Fruit fly (Drosophila melanogaster) whole organism, embryonic: ENCODE measurements around the gene CG34429.

ENCODE experiments used
- Aef1 ChIP-seq: fragments of 200-800 bp; sonication (Bioruptor generic); IDR thresholded peaks from 3 replicates; pipeline ENCODE4 v1.3.6; 2022; ENCODE audit warnings: missing biosample characterization, missing genetic modification characterization
- Asciz ChIP-seq: fragments of 200-800 bp; sonication (Bioruptor generic); optimal IDR thresholded peaks from 2 replicates; lab custom pipeline; 2017; ENCODE audit warnings: missing biosample characterization, mild to moderate bottlenecking, missing genetic modification characterization, missing genetic modification reagents
- Blimp-1 ChIP-seq: fragments of 200-800 bp; sonication (Bioruptor generic); optimal IDR thresholded peaks from 3 replicates; lab custom pipeline; 2018; ENCODE audit warnings: missing biosample characterization, missing genetic modification characterization, mild to moderate bottlenecking, moderate library complexity, missing genetic modification reagents
- CG10209 ChIP-seq: fragments of 200-800 bp; sonication (Bioruptor generic); optimal IDR thresholded peaks from 3 replicates; lab custom pipeline; 2017; ENCODE audit warnings: missing biosample characterization, mild to moderate bottlenecking, missing genetic modification characterization, missing genetic modification reagents
- CG11398 ChIP-seq: fragments of 200-800 bp; sonication (Bioruptor generic); optimal IDR thresholded peaks from 2 replicates; lab custom pipeline; 2016; ENCODE audit warnings: missing biosample characterization, missing genetic modification characterization
- CG1233 ChIP-seq: fragments of 200-800 bp; sonication (Bioruptor generic); optimal IDR thresholded peaks from 4 replicates; lab custom pipeline; 2018; ENCODE audit warnings: missing biosample characterization, mild to moderate bottlenecking, missing genetic modification characterization
- CG13296 ChIP-seq: fragments of 200-800 bp; sonication (Bioruptor generic); optimal IDR thresholded peaks from 3 replicates; lab custom pipeline; 2018; ENCODE audit warnings: missing biosample characterization, mild to moderate bottlenecking, missing genetic modification characterization
- CG17361 ChIP-seq: fragments of 200-800 bp; sonication (Bioruptor generic); IDR thresholded peaks from 3 replicates; pipeline ENCODE4 v1.3.6; 2022; ENCODE audit warnings: missing biosample characterization, missing genetic modification characterization
- CG18599 ChIP-seq: fragments of 200-800 bp; sonication (Bioruptor generic); optimal IDR thresholded peaks from 3 replicates; lab custom pipeline; 2017; ENCODE audit warnings: missing biosample characterization, missing genetic modification characterization, mild to moderate bottlenecking, moderate library complexity, missing genetic modification reagents
- CG2202 ChIP-seq: fragments of 200-800 bp; sonication (Bioruptor generic); optimal IDR thresholded peaks from 2 replicates; lab custom pipeline; 2018; ENCODE audit warnings: missing biosample characterization, mild to moderate bottlenecking, missing genetic modification characterization
- CG2712 ChIP-seq: fragments of 200-800 bp; optimal IDR thresholded peaks from 3 replicates; lab custom pipeline; 2019; ENCODE audit warnings: missing biosample characterization, mild to moderate bottlenecking, missing genetic modification characterization, moderate library complexity
- CG2875 ChIP-seq: fragments of 200-800 bp; sonication (Bioruptor generic); optimal IDR thresholded peaks from 2 replicates; lab custom pipeline; 2017; ENCODE audit warnings: missing biosample characterization, mild to moderate bottlenecking, missing genetic modification characterization, missing genetic modification reagents
- CG31388 ChIP-seq: fragments of 200-800 bp; sonication (Bioruptor generic); optimal IDR thresholded peaks from 2 replicates; lab custom pipeline; 2016; ENCODE audit warnings: missing biosample characterization, missing genetic modification characterization
- CG3163 ChIP-seq: fragments of 200-800 bp; sonication (Bioruptor generic); optimal IDR thresholded peaks from 3 replicates; lab custom pipeline; 2016; ENCODE audit warnings: missing biosample characterization, missing genetic modification characterization
- CG4328 ChIP-seq: fragments of 200-800 bp; sonication (Bioruptor generic); optimal IDR thresholded peaks from 3 replicates; lab custom pipeline; 2017; ENCODE audit warnings: missing biosample characterization, missing genetic modification reagents, missing genetic modification characterization
- CG4360 ChIP-seq: fragments of 200-800 bp; sonication (Bioruptor generic); IDR thresholded peaks from 2 replicates; pipeline ENCODE4 v1.3.6; 2022; ENCODE audit warnings: missing biosample characterization, missing genetic modification characterization
- CG4820 ChIP-seq: fragments of 200-800 bp; sonication (Bioruptor generic); optimal IDR thresholded peaks from 3 replicates; lab custom pipeline; 2016; ENCODE audit warnings: missing biosample characterization, missing genetic modification characterization
- CG6854 ChIP-seq: fragments of 200-800 bp; sonication (Bioruptor generic); optimal IDR thresholded peaks from 3 replicates; lab custom pipeline; 2017; ENCODE audit warnings: missing biosample characterization, mild to moderate bottlenecking, missing genetic modification characterization
- CG7556 ChIP-seq: fragments of 200-800 bp; sonication (Bioruptor generic); optimal IDR thresholded peaks from 2 replicates; lab custom pipeline; 2017; ENCODE audit warnings: missing biosample characterization, mild to moderate bottlenecking, missing genetic modification characterization
- CG9727 ChIP-seq: fragments of 200-800 bp; sonication (Bioruptor generic); optimal IDR thresholded peaks from 3 replicates; lab custom pipeline; 2017; ENCODE audit warnings: missing biosample characterization, mild to moderate bottlenecking, missing genetic modification characterization
- Chrac-16 ChIP-seq: fragments of 200-800 bp; sonication (Bioruptor generic); optimal IDR thresholded peaks from 3 replicates; lab custom pipeline; 2016; ENCODE audit warnings: missing biosample characterization, missing genetic modification characterization
- Dad ChIP-seq: fragments of 200-800 bp; sonication (Bioruptor generic); optimal IDR thresholded peaks from 3 replicates; lab custom pipeline; 2016; ENCODE audit warnings: missing biosample characterization, missing genetic modification characterization
- ERR ChIP-seq: fragments of 200-800 bp; sonication (Bioruptor generic); optimal IDR thresholded peaks from 2 replicates; lab custom pipeline; 2016; ENCODE audit warnings: missing biosample characterization, missing genetic modification characterization
- Fer2 ChIP-seq: fragments of 200-800 bp; sonication (Bioruptor generic); optimal IDR thresholded peaks from 2 replicates; lab custom pipeline; 2018; ENCODE audit warnings: missing biosample characterization, mild to moderate bottlenecking, missing genetic modification characterization, moderate library complexity
- HHEX ChIP-seq: fragments of 200-800 bp; sonication (Bioruptor generic); optimal IDR thresholded peaks from 3 replicates; lab custom pipeline; 2017; ENCODE audit warnings: missing biosample characterization, mild to moderate bottlenecking, missing genetic modification characterization, missing genetic modification reagents
- NC2α ChIP-seq: fragments of 200-800 bp; sonication (Bioruptor generic); optimal IDR thresholded peaks from 2 replicates; lab custom pipeline; 2016; ENCODE audit warnings: missing biosample characterization, missing genetic modification characterization
- PHDP ChIP-seq: fragments of 200-800 bp; sonication (Bioruptor generic); optimal IDR thresholded peaks from 3 replicates; lab custom pipeline; 2018; ENCODE audit warnings: missing biosample characterization, mild to moderate bottlenecking, missing genetic modification characterization, moderate library complexity
- Taf1 ChIP-seq: fragments of 200-800 bp; sonication (Bioruptor generic); IDR thresholded peaks from 2 replicates; pipeline ENCODE4 v1.3.6; 2022; ENCODE audit warnings: missing biosample characterization, missing genetic modification characterization
- Trl ChIP-seq, 3 experiments: fragments of >200 bp in 2 of 3; fragments of 200-800 bp in 1 of 3; sonication (Bioruptor generic) in 1 of 3; optimal IDR thresholded peaks; 2 replicates in 1 of 3; 3 replicates in 2 of 3; lab custom pipeline; 2016 to 2017; ENCODE audit warnings: missing biosample characterization in 1 of 3, missing genetic modification characterization in 1 of 3
- Vsx1 ChIP-seq: fragments of 200-800 bp; sonication (Bioruptor generic); optimal IDR thresholded peaks from 2 replicates; lab custom pipeline; 2017; ENCODE audit warnings: missing biosample characterization, mild to moderate bottlenecking, missing genetic modification characterization, missing genetic modification reagents
- ara ChIP-seq: fragments of 200-800 bp; sonication (Bioruptor generic); IDR thresholded peaks from 2 replicates; pipeline ENCODE4 v1.3.6; 2022; ENCODE audit warnings: missing biosample characterization, missing genetic modification characterization
- br ChIP-seq: fragments of >200 bp; optimal IDR thresholded peaks from 2 replicates; lab custom pipeline; 2017
- cwo ChIP-seq: fragments of 200-800 bp; sonication (Bioruptor generic); optimal IDR thresholded peaks from 3 replicates; lab custom pipeline; 2017; ENCODE audit warnings: missing biosample characterization, missing genetic modification characterization, mild to moderate bottlenecking, moderate library complexity, missing genetic modification reagents
- gce ChIP-seq: fragments of 200-800 bp; sonication (Bioruptor generic); IDR thresholded peaks from 3 replicates; pipeline ENCODE4 v1.3.6; 2022; ENCODE audit warnings: missing biosample characterization, missing genetic modification characterization
- gfzf ChIP-seq: fragments of 200-800 bp; sonication (Bioruptor generic); optimal IDR thresholded peaks from 2 replicates; lab custom pipeline; 2016; ENCODE audit warnings: missing biosample characterization, mild to moderate bottlenecking, missing genetic modification characterization, moderate library complexity
- hb ChIP-seq: fragments of 200-800 bp; sonication (Bioruptor generic); IDR thresholded peaks from 3 replicates; pipeline ENCODE4 v1.3.6; 2022; ENCODE audit warnings: missing biosample characterization, missing genetic modification characterization; ENCODE audit not compliant: partially characterized antibody
- lbe ChIP-seq: fragments of 200-800 bp; sonication (Bioruptor generic); optimal IDR thresholded peaks from 2 replicates; lab custom pipeline; 2016; ENCODE audit warnings: missing biosample characterization, mild to moderate bottlenecking, missing genetic modification characterization
- lola ChIP-seq, 3 experiments: fragments of >200 bp in 2 of 3; fragments of 200-800 bp in 1 of 3; sonication (Bioruptor generic) in 1 of 3; optimal IDR thresholded peaks; 2 replicates each; lab custom pipeline; 2017 to 2019; ENCODE audit warnings: missing biosample characterization in 3 of 3, missing genetic modification characterization in 3 of 3, mild to moderate bottlenecking in 1 of 3, moderate library complexity in 1 of 3
- mam ChIP-seq: fragments of 200-800 bp; sonication (Bioruptor generic); optimal IDR thresholded peaks from 3 replicates; lab custom pipeline; 2016; ENCODE audit warnings: missing biosample characterization, missing genetic modification characterization
- mld ChIP-seq: fragments of 200-800 bp; sonication (Bioruptor generic); IDR thresholded peaks from 3 replicates; pipeline ENCODE4 v1.3.6; 2022; ENCODE audit warnings: missing biosample characterization, missing genetic modification characterization; ENCODE audit not compliant: partially characterized antibody
- row ChIP-seq: fragments of 200-800 bp; sonication (Bioruptor generic); IDR thresholded peaks from 3 replicates; pipeline ENCODE4 v1.3.6; 2022; ENCODE audit warnings: missing biosample characterization, missing genetic modification characterization
- sd ChIP-seq: fragments of 200-800 bp; sonication (Bioruptor generic); optimal IDR thresholded peaks from 3 replicates; lab custom pipeline; 2018; ENCODE audit warnings: missing biosample characterization, mild to moderate bottlenecking, missing genetic modification characterization, moderate library complexity
- shn ChIP-seq: fragments of 200-800 bp; sonication (Bioruptor generic); optimal IDR thresholded peaks from 3 replicates; lab custom pipeline; 2016; ENCODE audit warnings: missing biosample characterization, missing genetic modification characterization
- sqz ChIP-seq: fragments of 200-800 bp; sonication (Bioruptor generic); optimal IDR thresholded peaks from 3 replicates; lab custom pipeline; 2018; ENCODE audit warnings: missing biosample characterization, mild to moderate bottlenecking, missing genetic modification characterization
- tap ChIP-seq: fragments of 200-800 bp; optimal IDR thresholded peaks from 3 replicates; lab custom pipeline; 2019; ENCODE audit warnings: missing biosample characterization, mild to moderate bottlenecking, missing genetic modification characterization, moderate library complexity
- vfl ChIP-seq: fragments of 200-800 bp; sonication (Bioruptor generic); optimal IDR thresholded peaks from 2 replicates; lab custom pipeline; 2016; ENCODE audit warnings: missing biosample characterization, missing genetic modification characterization
- yki ChIP-seq: fragments of >200 bp; optimal IDR thresholded peaks from 3 replicates; lab custom pipeline; 2018

The CG34429 gene

dm6 chr3L:13040849-13041248 is 22.0 kb upstream of the CG34429 start (continued):
- TF ChIP-seq Asciz (GFP tag; lab: Kevin White, UChicago) (no peak), yki (lab: Kevin White, UChicago) (no peak), CG2712 (tag; lab: Kevin White, UChicago) (peak; percentile 9), gfzf (GFP tag; lab: Kevin White, UChicago) (peak; percentile 30), CG1233 (no peak), sd (tag; lab: Kevin White, UChicago) (no peak), cwo (no peak), CG10209 (GFP tag; lab: Kevin White, UChicago) (no peak), shn (no peak)

dm6 chr3L:13041292-13042067 is 21.4 kb upstream of the CG34429 start, which contains the start of gene RpS4:
TSS of gene RpS4 (plus strand) at chr3L:13041756.
- TF ChIP-seq Taf1 (GFP tag; lab: Robert Waterston, UW) (peak; percentile 68; the same call in 1 of the 2 replicates), CG3163 (GFP tag; lab: Kevin White, UChicago) (peak; percentile 62), Chrac-16 (GFP tag; lab: Kevin White, UChicago) (peak; percentile 46), tap (tag; lab: Kevin White, UChicago) (peak; percentile 79), CG7556 (GFP tag; lab: Kevin White, UChicago) (peak; percentile 64), Aef1 (GFP tag; lab: Robert Waterston, UW) (peak; percentile 72; the same call in 2 of the 3 replicates), ara (GFP tag; lab: Robert Waterston, UW) (peak; percentile 77), Blimp-1 (GFP tag; lab: Kevin White, UChicago) (peak; percentile 50), CG4360 (peak; percentile 56), CG4820 (GFP tag; lab: Kevin White, UChicago) (peak; percentile 45), mld (GFP tag; lab: Robert Waterston, UW) (no peak), HHEX (peak; percentile 96), CG2875 (GFP tag; lab: Kevin White, UChicago) (peak; percentile 94), CG13296 (GFP tag; lab: Kevin White, UChicago) (peak; percentile 96), PHDP (tag; lab: Kevin White, UChicago) (peak; percentile 92), CG2202 (tag; lab: Kevin White, UChicago) (peak; percentile 91), CG17361 (GFP tag; lab: Robert Waterston, UW) (peak; percentile 89), lbe (GFP tag; lab: Kevin White, UChicago) (peak; percentile 34), hb (no peak), CG6854 (GFP tag; lab: Kevin White, UChicago) (peak; percentile 94), lola (GFP tag; optimal IDR thresholded peaks at IDR 0.05; lab: Kevin White, UChicago) (peak in 1 of 3 experiments; percentile 40), Vsx1 (GFP tag; lab: Kevin White, UChicago) (peak; percentile 90), CG4328 (GFP tag; lab: Kevin White, UChicago) (peak; percentile 93), Trl (optimal IDR thresholded peaks at IDR 0.05; lab: Kevin White, UChicago) (no peak), Trl (GFP tag; optimal IDR thresholded peaks at IDR 0.05; lab: Kevin White, UChicago) (peak; percentile 89), sqz (GFP tag; lab: Kevin White, UChicago) (peak; percentile 93), CG18599 (GFP tag; lab: Kevin White, UChicago) (peak; percentile 90), mam (GFP tag; lab: Kevin White, UChicago) (peak; percentile 84), CG31388 (peak; percentile 4), gce (GFP tag; lab: Robert Waterston, UW) (peak; percentile 92), Fer2 (tag; lab: Kevin White, UChicago) (peak; percentile 81), CG1233 (peak; percentile 95), ERR (GFP tag; lab: Kevin White, UChicago) (peak; percentile 76), vfl (GFP tag; lab: Kevin White, UChicago) (peak; percentile 82), CG11398 (GFP tag; lab: Kevin White, UChicago) (peak; percentile 82), br (lab: Kevin White, UChicago) (no peak), row (GFP tag; lab: Robert Waterston, UW) (peak; percentile 92), NC2α (GFP tag; lab: Kevin White, UChicago) (peak; percentile 61), CG9727 (GFP tag; lab: Kevin White, UChicago) (peak; percentile 93), Dad (peak; percentile 79)
